Worm (Caenorhabditis elegans) whole organism, L1 larva: ENCODE results near the gene enu-3.2.

Experiments
- C04F5.9 ChIP-seq: sonication (generic microtip); optimal IDR thresholded peaks from 2 replicates; lab custom pipeline; 2016; ENCODE audit warnings: missing genetic modification characterization, missing compliant biosample characterization
- C16A3.4 ChIP-seq: fragments of 150-350 bp; optimal IDR thresholded peaks from 2 replicates; lab custom pipeline; 2014; ENCODE audit warnings: missing biosample characterization, missing genetic modification characterization
- F16B12.6 ChIP-seq: fragments of 150-350 bp; optimal IDR thresholded peaks from 2 replicates; lab custom pipeline; 2014; ENCODE audit warnings: missing biosample characterization, missing genetic modification characterization
- Y116A8C.19 ChIP-seq: sonication (generic microtip); optimal IDR thresholded peaks from 2 replicates; lab custom pipeline; 2016; ENCODE audit warnings: missing compliant biosample characterization, missing genetic modification characterization, borderline replicate concordance
- alr-1 ChIP-seq: fragments of 200-800 bp; sonication (Bioruptor generic); optimal IDR thresholded peaks from 2 replicates; lab custom pipeline; 2018; ENCODE audit warnings: borderline replicate concordance, mild to moderate bottlenecking, missing genetic modification characterization, missing compliant biosample characterization
- aly-2 ChIP-seq: fragments of 150-350 bp; optimal IDR thresholded peaks from 2 replicates; lab custom pipeline; 2014; ENCODE audit warnings: missing biosample characterization, missing genetic modification characterization
- ama-1 ChIP-seq: fragments of 150-350 bp; optimal IDR thresholded peaks from 2 replicates; lab custom pipeline; 2014
- ceh-63 ChIP-seq: fragments of 200-800 bp; sonication (Bioruptor generic); optimal IDR thresholded peaks from 2 replicates; lab custom pipeline; 2018; ENCODE audit warnings: mild to moderate bottlenecking, missing genetic modification characterization, missing compliant biosample characterization
- ceh-82 ChIP-seq, 3 experiments: fragments of 150-350 bp in 1 of 3; sonication (generic microtip) in 2 of 3; optimal IDR thresholded peaks; 2 replicates each; lab custom pipeline; 2014 to 2017; ENCODE audit warnings: missing biosample characterization in 3 of 3, missing genetic modification characterization in 3 of 3
- ceh-88 ChIP-seq: fragments of 200-800 bp; sonication (Bioruptor generic); IDR thresholded peaks from 2 replicates; pipeline ENCODE4 v1.3.6; 2022; ENCODE audit warnings: missing genetic modification characterization, missing compliant biosample characterization
- ceh-90 ChIP-seq: sonication (generic microtip); optimal IDR thresholded peaks from 2 replicates; lab custom pipeline; 2016; ENCODE audit warnings: missing genetic modification characterization, missing compliant biosample characterization
- ces-1 ChIP-seq: fragments of 150-350 bp; optimal IDR thresholded peaks from 2 replicates; lab custom pipeline; 2014; ENCODE audit warnings: missing biosample characterization, missing genetic modification reagents, missing genetic modification characterization
- dpl-1 ChIP-seq, 3 experiments: fragments of 150-350 bp in 2 of 3; sonication (generic microtip) in 1 of 3; optimal IDR thresholded peaks; 2 replicates each; lab custom pipeline; 2014 to 2017; ENCODE audit warnings: missing biosample characterization in 3 of 3, missing genetic modification characterization in 3 of 3, missing genetic modification reagents in 3 of 3
- egl-13 ChIP-seq: sonication (generic microtip); optimal IDR thresholded peaks from 2 replicates; lab custom pipeline; 2016; ENCODE audit warnings: missing genotype, missing genetic modification reagents, missing genetic modification characterization, missing compliant biosample characterization
- elt-2 ChIP-seq: sonication (generic microtip); optimal IDR thresholded peaks from 2 replicates; lab custom pipeline; 2016; ENCODE audit warnings: missing genetic modification characterization, mild to moderate bottlenecking, inconsistent platforms, missing compliant biosample characterization, missing genetic modification reagents
- elt-3 ChIP-seq, 6 experiments: fragments of 150-350 bp in 1 of 6; sonication (generic microtip); optimal IDR thresholded peaks; 2 replicates each; lab custom pipeline; 2017 to 2018; ENCODE audit warnings: missing biosample characterization in 6 of 6, missing genetic modification characterization in 6 of 6, inconsistent platforms in 1 of 6
- ets-5 ChIP-seq: fragments of 200-800 bp; sonication (Bioruptor generic); IDR thresholded peaks from 2 replicates; pipeline ENCODE4 v1.3.6; 2022; ENCODE audit warnings: missing genetic modification characterization, missing compliant biosample characterization
- fkh-10 ChIP-seq: sonication (generic microtip); optimal IDR thresholded peaks from 2 replicates; lab custom pipeline; 2017; ENCODE audit warnings: missing biosample characterization, missing genetic modification reagents, missing genetic modification characterization
- fkh-4 ChIP-seq: sonication (generic microtip); optimal IDR thresholded peaks from 2 replicates; lab custom pipeline; 2016; ENCODE audit warnings: missing compliant biosample characterization, missing genetic modification characterization, borderline replicate concordance
- fkh-8 ChIP-seq: sonication (generic microtip); optimal IDR thresholded peaks from 2 replicates; lab custom pipeline; 2016; ENCODE audit warnings: mild to moderate bottlenecking, missing genetic modification characterization, missing compliant biosample characterization
- grh-1 ChIP-seq: fragments of 200-800 bp; sonication (Bioruptor generic); IDR thresholded peaks from 2 replicates; pipeline ENCODE4 v1.3.6; 2022; ENCODE audit warnings: missing genetic modification reagents, missing genetic modification characterization, missing compliant biosample characterization
- hlh-4 ChIP-seq: sonication (generic microtip); optimal IDR thresholded peaks from 2 replicates; lab custom pipeline; 2016; ENCODE audit warnings: mild to moderate bottlenecking, missing genetic modification characterization, missing compliant biosample characterization
- isw-1 ChIP-seq: fragments of 200-800 bp; sonication (Bioruptor generic); IDR thresholded peaks from 2 replicates; pipeline ENCODE4 v1.3.6; 2022; ENCODE audit warnings: missing genetic modification characterization, missing compliant biosample characterization
- lin-13 ChIP-seq: fragments of 150-350 bp; optimal IDR thresholded peaks from 2 replicates; lab custom pipeline; 2014; ENCODE audit warnings: missing biosample characterization, missing genetic modification reagents, missing genetic modification characterization
- lin-35 ChIP-seq, 2 experiments: fragments of 150-350 bp; optimal IDR thresholded peaks; 2 replicates each; lab custom pipeline; 2014; ENCODE audit warnings: missing biosample characterization in 2 of 2, missing genetic modification characterization in 2 of 2, missing genetic modification reagents in 2 of 2
- lin-39 ChIP-seq: fragments of 150-350 bp; optimal IDR thresholded peaks from 2 replicates; lab custom pipeline; 2014; ENCODE audit warnings: missing biosample characterization, missing genetic modification reagents, missing genetic modification characterization
- lir-3 ChIP-seq: sonication (generic microtip); optimal IDR thresholded peaks from 2 replicates; lab custom pipeline; 2016; ENCODE audit warnings: mild to moderate bottlenecking, missing genetic modification characterization, moderate library complexity, missing compliant biosample characterization; ENCODE audit not compliant: poor library complexity
- lsy-2 ChIP-seq, 2 experiments: fragments of 150-350 bp; optimal IDR thresholded peaks; 2 replicates each; lab custom pipeline; 2014; ENCODE audit warnings: missing biosample characterization in 2 of 2, missing genetic modification characterization in 2 of 2
- mdl-1 ChIP-seq, 2 experiments: fragments of 150-350 bp; optimal IDR thresholded peaks; 2 replicates each; lab custom pipeline; 2014 to 2017; ENCODE audit warnings: missing biosample characterization in 2 of 2, missing genetic modification characterization in 2 of 2, inconsistent platforms in 1 of 2
- mef-2 ChIP-seq: fragments of 150-350 bp; optimal IDR thresholded peaks from 2 replicates; lab custom pipeline; 2014; ENCODE audit warnings: missing biosample characterization, missing genetic modification characterization
- mep-1 ChIP-seq: fragments of 150-350 bp; optimal IDR thresholded peaks from 2 replicates; lab custom pipeline; 2014; ENCODE audit warnings: missing biosample characterization, missing genetic modification characterization
- nhr-11 ChIP-seq: fragments of 150-350 bp; optimal IDR thresholded peaks from 2 replicates; lab custom pipeline; 2014; ENCODE audit warnings: missing biosample characterization, missing genetic modification characterization
- nhr-19 ChIP-seq: fragments of 200-800 bp; sonication (Bioruptor generic); conservative IDR thresholded peaks from 2 replicates; pipeline ENCODE4 v1.3.6; 2022; ENCODE audit warnings: missing genetic modification characterization, missing compliant biosample characterization
- nhr-20 ChIP-seq: sonication (generic microtip); optimal IDR thresholded peaks from 2 replicates; lab custom pipeline; 2016; ENCODE audit warnings: mild to moderate bottlenecking, missing genetic modification characterization, missing compliant biosample characterization
- nhr-47 ChIP-seq: sonication (generic microtip); optimal IDR thresholded peaks from 2 replicates; lab custom pipeline; 2016; ENCODE audit warnings: mild to moderate bottlenecking, missing genetic modification characterization, moderate library complexity, missing compliant biosample characterization
- nhr-71 ChIP-seq: sonication (generic microtip); optimal IDR thresholded peaks from 2 replicates; lab custom pipeline; 2016; ENCODE audit warnings: mild to moderate bottlenecking, missing genetic modification characterization, moderate library complexity, missing compliant biosample characterization
- nhr-84 ChIP-seq: sonication (generic microtip); optimal IDR thresholded peaks from 2 replicates; lab custom pipeline; 2017; ENCODE audit warnings: missing biosample characterization, missing genetic modification characterization
- nhr-85 ChIP-seq: sonication (generic microtip); peaks from one replicate; lab custom pipeline; 2016; ENCODE audit warnings: missing genetic modification characterization, inconsistent platforms, missing compliant biosample characterization
- nhr-90 ChIP-seq: sonication (generic microtip); optimal IDR thresholded peaks from 2 replicates; lab custom pipeline; 2016; ENCODE audit warnings: mild to moderate bottlenecking, missing genetic modification characterization, missing compliant biosample characterization; ENCODE audit not compliant: poor library complexity
- pqm-1 ChIP-seq: sonication (generic microtip); optimal IDR thresholded peaks from 3 replicates; lab custom pipeline; 2017; ENCODE audit warnings: missing biosample characterization, missing genetic modification characterization
- rnt-1 ChIP-seq: sonication (generic microtip); optimal IDR thresholded peaks from 2 replicates; lab custom pipeline; 2016; ENCODE audit warnings: mild to moderate bottlenecking, missing genetic modification characterization, moderate library complexity, missing compliant biosample characterization
- skn-1 ChIP-seq: fragments of 150-350 bp; optimal IDR thresholded peaks from 2 replicates; lab custom pipeline; 2014; ENCODE audit warnings: missing biosample characterization, missing genetic modification characterization
- snu-23 ChIP-seq: sonication (generic microtip); optimal IDR thresholded peaks from 2 replicates; lab custom pipeline; 2016; ENCODE audit warnings: missing genetic modification characterization, missing compliant biosample characterization
- sptf-1 ChIP-seq: fragments of 150-350 bp; optimal IDR thresholded peaks from 2 replicates; lab custom pipeline; 2014; ENCODE audit warnings: missing biosample characterization, missing genetic modification characterization
- sup-37 ChIP-seq: fragments of 200-800 bp; sonication (Bioruptor generic); optimal IDR thresholded peaks from 2 replicates; lab custom pipeline; 2018; ENCODE audit warnings: mild to moderate bottlenecking, missing genetic modification characterization, missing compliant biosample characterization
- swsn-7 ChIP-seq: sonication (generic microtip); optimal IDR thresholded peaks from 2 replicates; lab custom pipeline; 2016; ENCODE audit warnings: missing genetic modification characterization, missing compliant biosample characterization
- unc-86 ChIP-seq: sonication (generic microtip); optimal IDR thresholded peaks from 2 replicates; lab custom pipeline; 2016; ENCODE audit warnings: missing genetic modification characterization, missing compliant biosample characterization
- xbp-1 ChIP-seq: sonication (generic microtip); optimal IDR thresholded peaks from 2 replicates; lab custom pipeline; 2016; ENCODE audit warnings: missing genetic modification characterization, missing compliant biosample characterization
- zag-1 ChIP-seq: fragments of 150-350 bp; optimal IDR thresholded peaks from 2 replicates; lab custom pipeline; 2014; ENCODE audit warnings: missing biosample characterization, missing genetic modification characterization
- zip-4 ChIP-seq: fragments of 200-800 bp; sonication (Bioruptor generic); optimal IDR thresholded peaks from 2 replicates; lab custom pipeline; 2018; ENCODE audit warnings: mild to moderate bottlenecking, missing genetic modification characterization, moderate library complexity, missing compliant biosample characterization
- ztf-4 ChIP-seq: fragments of 150-350 bp; optimal IDR thresholded peaks from 2 replicates; lab custom pipeline; 2014; ENCODE audit warnings: missing biosample characterization, missing genetic modification characterization

enu-3.2 gene

DNA sequence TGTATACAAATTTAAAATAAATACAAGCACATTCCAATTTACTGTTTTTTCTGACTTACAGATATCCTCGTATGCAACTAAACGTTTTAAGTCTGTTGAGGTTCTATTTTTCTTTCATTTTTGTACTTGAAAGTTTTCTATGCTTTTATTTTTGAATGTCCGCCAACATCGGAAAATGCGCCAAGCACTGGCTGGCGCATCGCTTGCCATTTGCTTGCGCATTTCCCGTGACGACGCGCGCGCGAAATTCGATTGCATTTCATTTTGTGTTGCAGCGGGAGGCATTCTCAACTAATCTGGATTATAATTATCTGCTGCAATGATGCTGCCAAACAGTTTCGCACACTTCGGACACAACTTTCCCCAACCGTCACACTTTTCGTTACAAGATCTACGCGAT lies 28.1 kb downstream of the enu-3.2 start, which contains the start of gene fbxl-2 (continued):
- TF ChIP-seq xbp-1 (tag; lab: Kevin White, UChicago) (peak; percentile 97), alr-1 (tag; lab: Kevin White, UChicago) (no peak), ceh-90 (tag; lab: Kevin White, UChicago) (peak; percentile 41), fkh-10 (GFP tag; lab: Kevin White, UChicago) (peak; percentile 80), C16A3.4 (peak; percentile 97), sptf-1 (no peak), isw-1 (GFP tag; lab: Robert Waterston, UW) (peak; percentile 97), pqm-1 (tag; lab: Kevin White, UChicago) (no peak), hlh-4 (tag; lab: Kevin White, UChicago) (no peak), snu-23 (GFP tag; lab: Kevin White, UChicago) (peak; percentile 98), ces-1 (GFP tag; lab: Kevin White, UChicago) (no peak), dpl-1 (GFP tag; optimal IDR thresholded peaks at IDR 0.05; lab: Kevin White, UChicago) (peak; percentile 99 to 100 (median 100)), nhr-71 (tag; lab: Kevin White, UChicago) (peak; percentile 98), skn-1 (tag; lab: Kevin White, UChicago) (peak; percentile 96), C04F5.9 (peak; percentile 99), lin-35 (GFP tag; optimal IDR thresholded peaks at IDR 0.05; lab: Kevin White, UChicago) (peak; percentile 99 to 100), zip-4 (GFP tag; lab: Kevin White, UChicago) (peak; percentile 88), sup-37 (peak; percentile 92), ceh-88 (GFP tag; lab: Robert Waterston, UW) (peak; percentile 83), ceh-82 (tag; optimal IDR thresholded peaks at IDR 0.05; lab: Kevin White, UChicago) (peak; percentile 97 to 99 (median 98)), mep-1 (tag; lab: Kevin White, UChicago) (peak; percentile 97), nhr-84 (tag; lab: Kevin White, UChicago) (no peak), F16B12.6 (tag; lab: Kevin White, UChicago) (peak; percentile 79), ceh-63 (GFP tag; lab: Kevin White, UChicago) (peak; percentile 44), grh-1 (GFP tag; lab: Robert Waterston, UW) (peak; percentile 94), nhr-19 (peak; percentile 98), Y116A8C.19 (tag; lab: Kevin White, UChicago) (no peak), lin-39 (tag; lab: Kevin White, UChicago) (peak; percentile 85), fkh-8 (tag; lab: Kevin White, UChicago) (peak; percentile 96), elt-2 (tag; lab: Kevin White, UChicago) (peak; percentile 87), zag-1 (tag; lab: Kevin White, UChicago) (no peak), mef-2 (tag; lab: Kevin White, UChicago) (peak; percentile 82), nhr-85 (peak; percentile 97), ztf-4 (tag; lab: Kevin White, UChicago) (peak; percentile 91), swsn-7 (tag; lab: Kevin White, UChicago) (peak; percentile 95), lin-13 (GFP tag; lab: Kevin White, UChicago) (peak; percentile 96), lir-3 (peak; percentile 82), lsy-2 (tag; optimal IDR thresholded peaks at IDR 0.05; lab: Kevin White, UChicago) (peak; percentile 97), nhr-90 (tag; lab: Kevin White, UChicago) (peak; percentile 95), ama-1 (no peak), nhr-47 (peak; percentile 98), fkh-4 (peak; percentile 73), ets-5 (GFP tag; lab: Robert Waterston, UW) (no peak), unc-86 (tag; lab: Kevin White, UChicago) (peak; percentile 94), aly-2 (tag; lab: Kevin White, UChicago) (peak; percentile 83), mdl-1 (tag; optimal IDR thresholded peaks at IDR 0.05; lab: Kevin White, UChicago) (peak in 1 of 2 experiments; percentile 79), egl-13 (tag; lab: Kevin White, UChicago) (peak; percentile 89), nhr-20 (peak; percentile 95), rnt-1 (tag; lab: Kevin White, UChicago) (peak; percentile 99), nhr-11 (peak; percentile 85), elt-3 (tag; optimal IDR thresholded peaks at IDR 0.05; lab: Kevin White, UChicago) (peak in 5 of 6 experiments; percentile 55 to 96 (median 88))
